Fruit fly (Drosophila melanogaster): ENCODE measurements around the gene CG42852.

CG42852 gene

DNA sequence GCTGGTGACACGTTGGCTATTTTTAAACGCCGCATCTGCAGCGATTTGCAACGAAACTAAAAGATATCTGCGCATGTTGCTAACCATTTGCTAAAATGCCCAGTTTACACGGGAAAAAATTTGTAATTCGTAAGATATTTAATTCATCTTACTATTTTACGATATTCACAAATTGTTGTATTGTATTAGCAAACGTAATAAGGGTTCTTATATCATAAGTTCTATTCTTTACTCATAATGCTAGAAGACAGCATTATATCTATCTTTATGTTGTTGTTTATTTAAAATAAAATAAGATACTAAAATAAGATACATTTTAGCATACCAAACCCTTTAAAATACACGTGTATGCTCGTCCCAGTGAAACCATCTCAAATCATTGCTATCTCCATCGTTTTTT is 4.2 kb downstream of the CG42852 start:
- TF ChIP-seq Dfd (GFP tag; optimal IDR thresholded peaks at IDR 0.05) (no peak), OdsH (GFP tag; optimal IDR thresholded peaks at IDR 0.05) (no peak), N (GFP tag; optimal IDR thresholded peaks at IDR 0.05) (no peak), Jra (GFP tag; optimal IDR thresholded peaks at IDR 0.05) (no peak), foxo (GFP tag; optimal IDR thresholded peaks at IDR 0.05) (no peak), jim (GFP tag; optimal IDR thresholded peaks at IDR 0.05) (no peak)

DNA sequence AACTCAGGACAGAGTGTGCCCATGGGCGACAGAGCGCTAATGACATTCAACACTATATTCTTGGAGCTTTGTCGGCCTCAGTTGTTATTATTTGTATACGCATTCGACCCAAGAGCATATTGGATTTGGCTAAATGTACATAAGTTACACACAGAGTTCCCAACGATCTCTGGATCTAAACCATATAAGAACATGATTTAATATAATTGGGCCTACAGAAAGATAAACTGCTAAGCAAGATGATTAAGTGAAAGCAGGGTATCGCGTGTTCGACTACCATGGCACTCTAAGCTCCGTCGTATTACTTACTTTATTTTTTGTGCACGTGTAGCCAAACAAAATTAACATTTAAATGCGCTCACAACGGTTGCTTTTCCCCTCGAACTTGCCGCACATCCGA is 5.0 kb downstream of the CG42852 start:
- TF ChIP-seq ey (GFP tag; optimal IDR thresholded peaks at IDR 0.05) (no peak), CrebA (GFP tag; optimal IDR thresholded peaks at IDR 0.05; ENCODE audit: borderline replicate concordance) (no peak), Myc (optimal IDR thresholded peaks at IDR 0.05) (no peak), Dif (GFP tag; optimal IDR thresholded peaks at IDR 0.05; ENCODE audit: partially characterized antibody) (no peak), sage (GFP tag; optimal IDR thresholded peaks at IDR 0.05) (no peak), Hr78 (GFP tag; optimal IDR thresholded peaks at IDR 0.05) (no peak), Abd-B (GFP tag; optimal IDR thresholded peaks at IDR 0.05) (no peak), Jra (GFP tag; optimal IDR thresholded peaks at IDR 0.05) (no peak), rgr (GFP tag; optimal IDR thresholded peaks at IDR 0.05) (no peak), brk (GFP tag; optimal IDR thresholded peaks at IDR 0.05) (no peak), dmrt93B (GFP tag; optimal IDR thresholded peaks at IDR 0.05) (no peak), OdsH (GFP tag; optimal IDR thresholded peaks at IDR 0.05) (no peak), psq (GFP tag; optimal IDR thresholded peaks at IDR 0.05) (no peak), HLH106 (tag; optimal IDR thresholded peaks at IDR 0.05) (no peak), dsf (GFP tag; optimal IDR thresholded peaks at IDR 0.05; ENCODE audit: borderline replicate concordance) (no peak), dl (GFP tag; optimal IDR thresholded peaks at IDR 0.05; ENCODE audit: insufficient read depth in 1 of 2, partially characterized antibody in 2 of 2) (no peak)

DNA sequence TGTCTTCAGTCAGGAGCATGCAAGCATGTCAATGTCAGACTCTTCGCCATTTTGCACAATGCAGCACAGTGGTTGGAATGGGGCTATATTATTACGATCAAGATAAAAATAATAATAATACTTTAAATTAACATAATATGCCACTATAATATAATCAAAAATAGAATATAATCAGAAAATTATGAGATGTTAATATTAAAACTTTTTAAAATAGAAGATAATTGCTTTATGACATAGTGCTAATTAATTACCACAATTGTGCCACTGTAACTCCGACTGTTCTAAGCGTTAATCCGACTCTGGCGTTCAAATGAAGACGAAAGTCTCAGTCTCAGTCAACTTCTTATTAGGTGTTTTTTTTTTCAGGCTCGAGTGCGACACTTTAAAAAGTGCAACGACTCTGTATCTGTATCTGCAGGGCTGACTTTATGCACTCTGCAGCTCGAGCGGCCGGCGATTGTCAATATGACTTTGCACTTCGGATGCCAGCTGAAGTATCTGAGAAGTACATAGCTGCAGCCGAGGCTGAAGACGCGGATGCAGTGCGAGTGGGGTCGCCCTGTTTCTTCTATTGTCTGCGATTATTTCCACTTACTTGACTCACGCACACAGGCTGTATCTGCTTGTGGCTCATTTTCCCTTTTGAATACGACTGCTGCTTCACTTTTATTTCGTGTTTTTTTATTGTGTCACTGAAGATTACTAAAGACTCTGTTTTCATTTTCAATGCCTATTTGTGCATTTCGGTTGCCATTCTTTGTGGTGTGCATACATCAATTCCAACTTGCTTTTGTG is 7.1 kb downstream of the CG42852 start:
- no peak for TF ChIP-seq brk (GFP tag; optimal IDR thresholded peaks at IDR 0.05)

DNA sequence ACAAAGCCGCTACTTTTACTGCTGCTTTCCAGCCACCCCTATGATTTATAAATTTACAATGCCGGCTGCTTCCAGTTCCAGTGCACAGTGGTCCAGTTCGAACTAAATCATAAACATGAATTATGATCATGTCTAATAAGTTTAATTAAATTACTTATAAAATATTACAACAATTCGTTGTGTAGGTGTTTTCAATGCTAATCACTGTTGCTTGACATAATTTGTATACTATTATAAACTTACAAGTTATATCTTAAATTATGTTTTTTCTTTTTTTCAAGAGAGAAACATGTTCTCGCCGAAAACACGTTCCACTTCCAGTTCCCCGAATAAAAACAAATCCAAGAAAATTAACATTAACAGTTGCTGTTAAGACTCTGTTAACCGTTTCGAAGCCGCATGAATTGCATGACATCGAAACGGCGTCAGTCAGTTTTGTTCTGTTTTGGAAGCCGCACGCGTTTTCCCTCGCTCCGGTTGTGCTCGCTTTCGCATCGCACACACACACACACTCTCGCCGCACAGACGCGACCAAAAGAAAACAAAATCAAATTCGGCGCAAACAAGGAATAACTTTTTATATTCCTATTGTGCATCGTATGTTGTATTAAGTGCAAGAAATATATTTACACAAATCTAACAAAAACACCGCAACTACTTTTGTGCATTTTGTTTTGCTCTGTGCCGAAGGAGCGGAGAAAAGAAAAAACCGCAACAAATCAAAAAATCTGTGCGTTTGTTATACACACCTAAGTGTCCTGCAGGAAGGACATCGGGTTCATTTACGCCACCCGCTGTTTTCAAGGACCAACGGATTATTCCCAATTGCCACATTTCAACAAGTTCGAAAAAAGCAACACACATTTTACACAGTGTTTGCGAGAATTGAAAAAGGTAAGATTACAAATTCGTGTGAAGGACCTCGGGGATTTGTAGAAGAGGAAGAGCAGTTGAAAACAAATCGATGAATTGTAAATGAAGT is 10.6 kb downstream of the CG42852 start, which contains the start of gene Nrt:
Nrt (plus strand) TSS at position 426 of the 982 bp plus-strand sequence.
- TF ChIP-seq rgr (GFP tag; optimal IDR thresholded peaks at IDR 0.05), result peak; percentile 50
- no peak for TF ChIP-seq Jra (GFP tag; optimal IDR thresholded peaks at IDR 0.05)
- TF ChIP-seq Abd-B (GFP tag; optimal IDR thresholded peaks at IDR 0.05), result no peak
- peak; percentile 7 for TF ChIP-seq Hr83 (GFP tag; optimal IDR thresholded peaks at IDR 0.05; ENCODE audit: poor library complexity, severe bottlenecking)
- TF ChIP-seq CrebA (GFP tag; optimal IDR thresholded peaks at IDR 0.05; ENCODE audit: borderline replicate concordance), result peak; percentile 33
- peak; percentile 41 for TF ChIP-seq OdsH (GFP tag; optimal IDR thresholded peaks at IDR 0.05)
- TF ChIP-seq foxo (GFP tag; optimal IDR thresholded peaks at IDR 0.05), result peak in 1 of 2 experiments; percentile 46
- no peak for TF ChIP-seq Hr78 (GFP tag; optimal IDR thresholded peaks at IDR 0.05)
- peak; percentile 3 for TF ChIP-seq br (GFP tag; optimal IDR thresholded peaks at IDR 0.05)
- peak; percentile 41 for TF ChIP-seq Rel (GFP tag; optimal IDR thresholded peaks at IDR 0.05)
- TF ChIP-seq Rel (tag; optimal IDR thresholded peaks at IDR 0.05), result no peak
- TF ChIP-seq CG9705 (GFP tag; optimal IDR thresholded peaks at IDR 0.05), result no peak
- TF ChIP-seq woc (GFP tag; optimal IDR thresholded peaks at IDR 0.05), result peak; percentile 18
- TF ChIP-seq h (GFP tag; optimal IDR thresholded peaks at IDR 0.05), result peak; percentile 21
- no peak for TF ChIP-seq CG32264 (GFP tag; optimal IDR thresholded peaks at IDR 0.05)
- TF ChIP-seq Hnf4 (GFP tag; optimal IDR thresholded peaks at IDR 0.05), result peak; percentile 36
- TF ChIP-seq Dif (GFP tag; optimal IDR thresholded peaks at IDR 0.05; ENCODE audit: partially characterized antibody), result peak; percentile 46
- peak; percentile 40 for TF ChIP-seq psq (GFP tag; optimal IDR thresholded peaks at IDR 0.05)
- peak; percentile 85 for TF ChIP-seq brk (GFP tag; optimal IDR thresholded peaks at IDR 0.05)
- peak in 1 of 2 experiments; percentile 20 for TF ChIP-seq dl (GFP tag; optimal IDR thresholded peaks at IDR 0.05; ENCODE audit: insufficient read depth in 1 of 2, partially characterized antibody in 2 of 2)
- no peak for TF ChIP-seq Dfd (GFP tag; optimal IDR thresholded peaks at IDR 0.05)
- no peak for TF ChIP-seq dmrt93B (GFP tag; optimal IDR thresholded peaks at IDR 0.05)
- no peak for TF ChIP-seq GATAd (GFP tag; optimal IDR thresholded peaks at IDR 0.05)
- peak; percentile 59 for TF ChIP-seq fru (GFP tag; optimal IDR thresholded peaks at IDR 0.05)
- peak; percentile 37 for TF ChIP-seq sv (GFP tag; optimal IDR thresholded peaks at IDR 0.05)
- peak; percentile 4 for TF ChIP-seq HLH106 (tag; optimal IDR thresholded peaks at IDR 0.05)
- peak; percentile 78 for TF ChIP-seq sage (GFP tag; optimal IDR thresholded peaks at IDR 0.05)
- TF ChIP-seq tai (GFP tag; optimal IDR thresholded peaks at IDR 0.05), result no peak
- TF ChIP-seq lola (GFP tag; optimal IDR thresholded peaks at IDR 0.05), result no peak
- peak; percentile 64 for TF ChIP-seq Sp1 (GFP tag; optimal IDR thresholded peaks at IDR 0.05)
- peak; percentile 12 for TF ChIP-seq dsf (GFP tag; optimal IDR thresholded peaks at IDR 0.05; ENCODE audit: borderline replicate concordance)
- no peak for TF ChIP-seq jim (GFP tag; optimal IDR thresholded peaks at IDR 0.05)
